Fruit fly (Drosophila melanogaster) whole organism, embryonic: Measurements from ENCODE around the gene GABA-B-R3.

ENCODE experiments used
- Atf-2 ChIP-seq: fragments of 200-800 bp; sonication (Bioruptor generic); optimal IDR thresholded peaks from 2 replicates; lab custom pipeline; 2016; ENCODE audit warnings: missing biosample characterization, missing genetic modification characterization
- CG10147 ChIP-seq: fragments of 200-800 bp; sonication (Bioruptor generic); optimal IDR thresholded peaks from 2 replicates; lab custom pipeline; 2019; ENCODE audit warnings: missing biosample characterization, mild to moderate bottlenecking, missing genetic modification characterization, moderate library complexity
- CG13123 ChIP-seq: fragments of 200-800 bp; sonication (Bioruptor generic); optimal IDR thresholded peaks from 2 replicates; lab custom pipeline; 2016; ENCODE audit warnings: missing biosample characterization, missing genetic modification characterization
- CG14710 ChIP-seq: fragments of 200-800 bp; sonication (Bioruptor generic); optimal IDR thresholded peaks from 3 replicates; lab custom pipeline; 2019; ENCODE audit warnings: missing biosample characterization, mild to moderate bottlenecking, missing genetic modification characterization, moderate library complexity
- CG18599 ChIP-seq: fragments of 200-800 bp; sonication (Bioruptor generic); optimal IDR thresholded peaks from 3 replicates; lab custom pipeline; 2017; ENCODE audit warnings: missing biosample characterization, missing genetic modification characterization, mild to moderate bottlenecking, moderate library complexity, missing genetic modification reagents
- CG2202 ChIP-seq: fragments of 200-800 bp; sonication (Bioruptor generic); optimal IDR thresholded peaks from 2 replicates; lab custom pipeline; 2018; ENCODE audit warnings: missing biosample characterization, mild to moderate bottlenecking, missing genetic modification characterization
- CG31365 ChIP-seq: fragments of 200-800 bp; sonication (Bioruptor generic); optimal IDR thresholded peaks from 2 replicates; lab custom pipeline; 2018; ENCODE audit warnings: missing biosample characterization, mild to moderate bottlenecking, missing genetic modification characterization
- CG3163 ChIP-seq: fragments of 200-800 bp; sonication (Bioruptor generic); optimal IDR thresholded peaks from 3 replicates; lab custom pipeline; 2016; ENCODE audit warnings: missing biosample characterization, missing genetic modification characterization
- CG3407 ChIP-seq: fragments of 200-800 bp; sonication (Bioruptor generic); optimal IDR thresholded peaks from 2 replicates; lab custom pipeline; 2018; ENCODE audit warnings: missing biosample characterization, mild to moderate bottlenecking, missing genetic modification characterization
- CG3847 ChIP-seq: fragments of 200-800 bp; sonication (Bioruptor generic); IDR thresholded peaks from 2 replicates; pipeline ENCODE4 v1.3.6; 2022; ENCODE audit warnings: missing biosample characterization, missing genetic modification characterization
- CG4282 ChIP-seq: fragments of 200-800 bp; sonication (Bioruptor generic); optimal IDR thresholded peaks from 2 replicates; lab custom pipeline; 2016; ENCODE audit warnings: missing biosample characterization, missing genetic modification characterization
- CG4730 ChIP-seq: fragments of 200-800 bp; sonication (Bioruptor generic); IDR thresholded peaks from 2 replicates; pipeline ENCODE4 v1.3.6; 2022; ENCODE audit warnings: missing biosample characterization, missing genetic modification characterization
- CG6175 ChIP-seq: fragments of 200-800 bp; sonication (Bioruptor generic); IDR thresholded peaks from 3 replicates; pipeline ENCODE4 v1.3.6; 2022; ENCODE audit warnings: missing biosample characterization, missing genetic modification characterization
- CG7372 ChIP-seq: fragments of 200-800 bp; sonication (Bioruptor generic); IDR thresholded peaks from 2 replicates; pipeline ENCODE4 v1.3.6; 2022; ENCODE audit warnings: missing biosample characterization, missing genetic modification characterization
- CG8478 ChIP-seq: fragments of >200 bp; optimal IDR thresholded peaks from 2 replicates; lab custom pipeline; 2018
- CG8924 ChIP-seq: fragments of 200-800 bp; optimal IDR thresholded peaks from 3 replicates; lab custom pipeline; 2019; ENCODE audit warnings: missing biosample characterization, mild to moderate bottlenecking, missing genetic modification characterization, moderate library complexity
- CG9932 ChIP-seq: fragments of 200-800 bp; sonication (Bioruptor generic); IDR thresholded peaks from 2 replicates; pipeline ENCODE4 v1.3.6; 2022; ENCODE audit warnings: missing biosample characterization, missing genetic modification characterization
- Camta ChIP-seq: fragments of 200-800 bp; sonication (Bioruptor generic); optimal IDR thresholded peaks from 2 replicates; lab custom pipeline; 2016; ENCODE audit warnings: missing biosample characterization, missing genetic modification characterization
- D19A ChIP-seq: fragments of 200-800 bp; optimal IDR thresholded peaks from 3 replicates; lab custom pipeline; 2019; ENCODE audit warnings: missing biosample characterization, mild to moderate bottlenecking, missing genetic modification characterization, moderate library complexity
- Dip2 ChIP-seq: fragments of 200-800 bp; sonication (Bioruptor generic); IDR thresholded peaks from 2 replicates; pipeline ENCODE4 v1.3.6; 2022; ENCODE audit warnings: missing biosample characterization, missing genetic modification characterization
- Gug ChIP-seq: fragments of 200-800 bp; sonication (Bioruptor generic); IDR thresholded peaks from 4 replicates; pipeline ENCODE4 v1.3.6; 2022; ENCODE audit warnings: missing biosample characterization, missing genetic modification characterization
- Hey ChIP-seq: fragments of 200-800 bp; sonication (Bioruptor generic); optimal IDR thresholded peaks from 3 replicates; lab custom pipeline; 2018; ENCODE audit warnings: missing biosample characterization, mild to moderate bottlenecking, missing genetic modification characterization
- HmgZ ChIP-seq: fragments of 200-800 bp; sonication (Bioruptor generic); optimal IDR thresholded peaks from 2 replicates; lab custom pipeline; 2018; ENCODE audit warnings: missing biosample characterization, mild to moderate bottlenecking, missing genetic modification characterization
- Hmx ChIP-seq: fragments of 200-800 bp; sonication (Bioruptor generic); optimal IDR thresholded peaks from 2 replicates; lab custom pipeline; 2016; ENCODE audit warnings: missing biosample characterization, missing genetic modification characterization
- Hr3 ChIP-seq: fragments of 200-800 bp; sonication (Bioruptor generic); optimal IDR thresholded peaks from 3 replicates; lab custom pipeline; 2016; ENCODE audit warnings: missing biosample characterization, missing genetic modification characterization
- MESR4 ChIP-seq: fragments of 200-800 bp; sonication (Bioruptor generic); optimal IDR thresholded peaks from 2 replicates; lab custom pipeline; 2018; ENCODE audit warnings: missing biosample characterization, mild to moderate bottlenecking, missing genetic modification characterization, moderate library complexity
- MTF-1 ChIP-seq: fragments of 200-800 bp; sonication (Bioruptor generic); optimal IDR thresholded peaks from 2 replicates; lab custom pipeline; 2018; ENCODE audit warnings: missing biosample characterization, mild to moderate bottlenecking, missing genetic modification characterization, borderline replicate concordance
- Nf-YA ChIP-seq: fragments of 200-800 bp; sonication (Bioruptor generic); IDR thresholded peaks from 2 replicates; pipeline ENCODE4 v1.3.6; 2022; ENCODE audit warnings: missing biosample characterization, missing genetic modification characterization
- Sin3A ChIP-seq: fragments of >200 bp; optimal IDR thresholded peaks from 2 replicates; lab custom pipeline; 2018
- Tbp ChIP-seq: fragments of >200 bp; optimal IDR thresholded peaks from 2 replicates; lab custom pipeline; 2018; ENCODE audit warnings: missing biosample characterization, missing genetic modification characterization
- Usf ChIP-seq: fragments of 200-800 bp; sonication (Bioruptor generic); optimal IDR thresholded peaks from 2 replicates; lab custom pipeline; 2017; ENCODE audit warnings: missing genotype, missing biosample characterization, missing genetic modification characterization
- ap ChIP-seq: fragments of 200-800 bp; sonication (Bioruptor generic); IDR thresholded peaks from 2 replicates; pipeline ENCODE4 v1.3.6; 2022; ENCODE audit warnings: missing biosample characterization, missing genetic modification characterization
- caup ChIP-seq: fragments of 200-800 bp; sonication (Bioruptor generic); optimal IDR thresholded peaks from 3 replicates; lab custom pipeline; 2017; ENCODE audit warnings: missing biosample characterization, mild to moderate bottlenecking, missing genetic modification characterization, moderate library complexity; ENCODE audit not compliant: severe bottlenecking
- crol ChIP-seq: fragments of 200-800 bp; sonication (Bioruptor generic); IDR thresholded peaks from 2 replicates; pipeline ENCODE4 v1.3.6; 2022; ENCODE audit warnings: missing biosample characterization, missing genetic modification characterization
- dpn ChIP-seq, 2 experiments: fragments of 200-800 bp; sonication (Bioruptor generic); optimal IDR thresholded peaks; 3 replicates each; lab custom pipeline; 2016; ENCODE audit warnings: missing biosample characterization in 2 of 2, missing genetic modification characterization in 2 of 2
- en ChIP-seq: fragments of 200-800 bp; sonication (Bioruptor generic); optimal IDR thresholded peaks from 2 replicates; lab custom pipeline; 2016; ENCODE audit warnings: missing biosample characterization, missing genetic modification characterization
- fd64A ChIP-seq: fragments of 200-800 bp; sonication (Bioruptor generic); optimal IDR thresholded peaks from 3 replicates; lab custom pipeline; 2018; ENCODE audit warnings: missing biosample characterization, mild to moderate bottlenecking, missing genetic modification characterization
- gcm ChIP-seq: fragments of 200-800 bp; sonication (Bioruptor generic); optimal IDR thresholded peaks from 2 replicates; lab custom pipeline; 2019; ENCODE audit warnings: missing biosample characterization, mild to moderate bottlenecking, missing genetic modification characterization, moderate library complexity
- insv ChIP-seq, 2 experiments: fragments of 200-800 bp; sonication (Bioruptor generic); optimal IDR thresholded peaks; 3 replicates each; lab custom pipeline; 2016 to 2018; ENCODE audit warnings: missing biosample characterization in 2 of 2, missing genetic modification characterization in 2 of 2
- knrl ChIP-seq: fragments of 200-800 bp; sonication (Bioruptor generic); IDR thresholded peaks from 3 replicates; pipeline ENCODE4 v1.3.6; 2022; ENCODE audit warnings: missing biosample characterization, missing genetic modification characterization; ENCODE audit not compliant: partially characterized antibody
- pb ChIP-seq: fragments of 200-800 bp; sonication (Bioruptor generic); optimal IDR thresholded peaks from 3 replicates; lab custom pipeline; 2016; ENCODE audit warnings: missing biosample characterization, missing genetic modification characterization
- phol ChIP-seq: fragments of 200-800 bp; sonication (Bioruptor generic); optimal IDR thresholded peaks from 3 replicates; lab custom pipeline; 2018; ENCODE audit warnings: missing biosample characterization, mild to moderate bottlenecking, missing genetic modification characterization, moderate library complexity
- pros ChIP-seq: fragments of 200-800 bp; sonication (Bioruptor generic); optimal IDR thresholded peaks from 3 replicates; lab custom pipeline; 2019; ENCODE audit warnings: missing biosample characterization, mild to moderate bottlenecking, missing genetic modification characterization, moderate library complexity
- pzg ChIP-seq: fragments of 200-800 bp; sonication (Bioruptor generic); optimal IDR thresholded peaks from 3 replicates; lab custom pipeline; 2018; ENCODE audit warnings: missing biosample characterization, mild to moderate bottlenecking, missing genetic modification characterization, moderate library complexity
- rib ChIP-seq: fragments of 200-800 bp; sonication (Bioruptor generic); IDR thresholded peaks from 2 replicates; pipeline ENCODE4 v1.3.6; 2022; ENCODE audit warnings: missing biosample characterization, missing genetic modification characterization
- sim ChIP-seq: fragments of 200-800 bp; sonication (Bioruptor generic); IDR thresholded peaks from 2 replicates; pipeline ENCODE4 v1.3.6; 2022; ENCODE audit warnings: missing biosample characterization, missing genetic modification characterization
- tap ChIP-seq: fragments of 200-800 bp; optimal IDR thresholded peaks from 3 replicates; lab custom pipeline; 2019; ENCODE audit warnings: missing biosample characterization, mild to moderate bottlenecking, missing genetic modification characterization, moderate library complexity
- tna ChIP-seq: fragments of 200-800 bp; sonication (Bioruptor generic); IDR thresholded peaks from 2 replicates; pipeline ENCODE4 v1.3.6; 2022; ENCODE audit warnings: missing biosample characterization, missing genetic modification characterization; ENCODE audit not compliant: partially characterized antibody
- z ChIP-seq: fragments of 200-800 bp; sonication (Bioruptor generic); IDR thresholded peaks from 3 replicates; pipeline ENCODE4 v1.3.6; 2022; ENCODE audit warnings: missing biosample characterization, missing genetic modification characterization
- zen2 ChIP-seq: fragments of 200-800 bp; sonication (Bioruptor generic); IDR thresholded peaks from 3 replicates; pipeline ENCODE4 v1.3.6; 2022; ENCODE audit warnings: missing biosample characterization, missing genetic modification characterization; ENCODE audit not compliant: partially characterized antibody
- zf30C ChIP-seq: fragments of 200-800 bp; sonication (Bioruptor generic); optimal IDR thresholded peaks from 3 replicates; lab custom pipeline; 2018; ENCODE audit warnings: missing biosample characterization, mild to moderate bottlenecking, missing genetic modification characterization
- zfh1 ChIP-seq: fragments of 200-800 bp; sonication (Bioruptor generic); IDR thresholded peaks from 3 replicates; pipeline ENCODE4 v1.3.6; 2022; ENCODE audit warnings: missing biosample characterization, missing genetic modification characterization

GABA-B-R3 gene

DNA sequence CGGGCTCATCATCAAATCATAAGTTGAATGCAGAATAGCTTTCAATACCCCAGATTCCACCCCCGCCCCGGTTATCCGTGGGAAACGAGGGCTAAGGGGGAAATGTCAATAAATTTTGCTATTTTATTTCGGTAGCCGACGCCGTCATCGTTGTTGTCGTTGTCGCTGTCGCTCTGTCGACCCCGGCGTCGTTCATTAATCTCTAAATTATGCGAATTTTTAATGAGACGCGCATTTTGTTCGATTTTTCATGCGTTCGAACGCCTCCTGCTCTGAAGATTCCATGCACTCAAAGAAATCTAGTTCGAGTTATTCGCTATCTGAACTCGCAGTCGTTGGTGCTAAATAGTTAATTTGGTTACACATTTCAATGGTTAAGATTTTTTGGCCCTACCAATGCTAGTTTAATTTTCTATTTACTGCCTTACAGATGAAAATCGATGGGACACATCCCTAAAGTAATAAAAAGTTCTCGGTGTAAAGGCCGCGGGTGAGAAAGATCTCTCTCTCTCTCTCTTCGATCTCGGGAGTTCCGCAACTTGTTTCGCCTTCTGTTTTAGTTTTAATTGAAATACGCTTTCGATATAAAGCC is 31.4 kb upstream of the GABA-B-R3 start (continued):
- peak; percentile 71 for TF ChIP-seq CG9932 (GFP tag; lab: Robert Waterston, UW)
- no peak for TF ChIP-seq CG3163 (GFP tag; lab: Kevin White, UChicago)
- no peak for TF ChIP-seq CG18599 (GFP tag; lab: Kevin White, UChicago)
- TF ChIP-seq CG2202 (tag; lab: Kevin White, UChicago) = no peak
- TF ChIP-seq Dip2 (GFP tag; lab: Robert Waterston, UW) = no peak
- no peak for TF ChIP-seq en
- TF ChIP-seq CG3407 (GFP tag; lab: Kevin White, UChicago) = no peak
- no peak for TF ChIP-seq gcm (GFP tag; lab: Kevin White, UChicago)
- TF ChIP-seq pb (GFP tag; lab: Kevin White, UChicago) = no peak
- TF ChIP-seq dpn (GFP tag; optimal IDR thresholded peaks at IDR 0.05; lab: Kevin White, UChicago) = peak; percentile 4 to 33
- peak; percentile 33 for TF ChIP-seq CG8924 (tag; lab: Kevin White, UChicago)
- no peak for TF ChIP-seq Hmx (GFP tag; lab: Kevin White, UChicago)
- no peak for TF ChIP-seq CG31365 (tag; lab: Kevin White, UChicago)
- TF ChIP-seq Nf-YA (GFP tag; lab: Robert Waterston, UW) = no peak
- no peak for TF ChIP-seq caup (GFP tag; lab: Kevin White, UChicago)
- no peak for TF ChIP-seq tap
- TF ChIP-seq zf30C (GFP tag; lab: Kevin White, UChicago) = no peak
- TF ChIP-seq CG4730 (GFP tag; lab: Robert Waterston, UW) = no peak
- TF ChIP-seq CG14710 (tag; lab: Kevin White, UChicago) = no peak
- no peak for TF ChIP-seq CG13123 (GFP tag; lab: Kevin White, UChicago)
- TF ChIP-seq insv (GFP tag; optimal IDR thresholded peaks at IDR 0.05; lab: Kevin White, UChicago) = no peak
- no peak for TF ChIP-seq phol (tag; lab: Kevin White, UChicago)
- no peak for TF ChIP-seq pros (GFP tag; lab: Kevin White, UChicago)
- no peak for TF ChIP-seq z
- no peak for TF ChIP-seq sim (GFP tag; lab: Robert Waterston, UW)
- no peak for TF ChIP-seq tna (GFP tag; lab: Robert Waterston, UW)
- no peak for TF ChIP-seq knrl (GFP tag; lab: Robert Waterston, UW)
- TF ChIP-seq crol = 0 out of 2 replicates have a peak, but pooled peaks have one; percentile 18
- no peak for TF ChIP-seq MTF-1
- no peak for TF ChIP-seq CG10147 (GFP tag; lab: Kevin White, UChicago)
- no peak for TF ChIP-seq CG7372
- TF ChIP-seq ap = no peak
- TF ChIP-seq Sin3A = no peak
- no peak for TF ChIP-seq D19A (tag; lab: Kevin White, UChicago)
- no peak for TF ChIP-seq pzg (GFP tag; lab: Kevin White, UChicago)
- TF ChIP-seq rib (GFP tag; lab: Robert Waterston, UW) = no peak
- no peak for TF ChIP-seq CG4282 (GFP tag; lab: Kevin White, UChicago)
- TF ChIP-seq Gug = no peak
- no peak for TF ChIP-seq Camta (GFP tag; lab: Kevin White, UChicago)
- TF ChIP-seq Usf (GFP tag; lab: Kevin White, UChicago) = no peak
- TF ChIP-seq HmgZ = no peak
- no peak for TF ChIP-seq fd64A (GFP tag; lab: Kevin White, UChicago)
- TF ChIP-seq zen2 (GFP tag; lab: Robert Waterston, UW) = no peak
- no peak for TF ChIP-seq zfh1 (GFP tag; lab: Robert Waterston, UW)
- peak; percentile 53 for TF ChIP-seq CG3847 (GFP tag; lab: Robert Waterston, UW)
- TF ChIP-seq Hey (tag; lab: Kevin White, UChicago) = no peak
- TF ChIP-seq Hr3 (GFP tag; lab: Kevin White, UChicago) = peak; percentile 20
- TF ChIP-seq Atf-2 (GFP tag; lab: Kevin White, UChicago) = no peak
- no peak for TF ChIP-seq CG6175 (GFP tag; lab: Robert Waterston, UW)
- no peak for TF ChIP-seq CG8478 (lab: Kevin White, UChicago)
- TF ChIP-seq MESR4 = no peak
- no peak for TF ChIP-seq Tbp
